Worm (Caenorhabditis elegans) whole organism, midembryonic: Measurements from ENCODE around the gene let-19.

Experiments used
- T22C8.4 ChIP-seq: fragments of 200-800 bp; sonication (Bioruptor generic); IDR thresholded peaks from 2 replicates; pipeline ENCODE4 v1.3.6; 2022; ENCODE audit warnings: missing genetic modification characterization, missing compliant biosample characterization
- cog-1 ChIP-seq: sonication (generic microtip); optimal IDR thresholded peaks from 2 replicates; lab custom pipeline; 2016; ENCODE audit warnings: missing genetic modification characterization, missing compliant biosample characterization
- flt-1 ChIP-seq: fragments of 200-800 bp; sonication (Bioruptor generic); IDR thresholded peaks from 2 replicates; pipeline ENCODE4 v1.3.6; 2022; ENCODE audit warnings: missing genetic modification characterization, missing compliant biosample characterization
- klf-2 ChIP-seq: fragments of 200-800 bp; sonication (Bioruptor generic); conservative IDR thresholded peaks from 2 replicates; pipeline ENCODE4 v1.3.6; 2022; ENCODE audit warnings: missing genetic modification reagents, missing genetic modification characterization, missing compliant biosample characterization
- med-1 ChIP-seq: sonication (generic microtip); optimal IDR thresholded peaks from 2 replicates; lab custom pipeline; 2017; ENCODE audit warnings: missing genetic modification characterization, mild to moderate bottlenecking, missing compliant biosample characterization, antibody characterized with exemption, missing genetic modification reagents; ENCODE audit not compliant: insufficient read depth
- ref-1 ChIP-seq: fragments of 200-800 bp; sonication (Bioruptor generic); conservative IDR thresholded peaks from 2 replicates; pipeline ENCODE4 v1.3.6; 2022; ENCODE audit warnings: missing genetic modification reagents, missing genetic modification characterization, missing compliant biosample characterization
- tab-1 ChIP-seq: fragments of 200-800 bp; sonication (Bioruptor generic); IDR thresholded peaks from 2 replicates; pipeline ENCODE4 v1.3.6; 2022; ENCODE audit warnings: missing genetic modification characterization, missing compliant biosample characterization
- ztf-23 ChIP-seq: fragments of 200-800 bp; sonication (Bioruptor generic); IDR thresholded peaks from 2 replicates; pipeline ENCODE4 v1.3.6; 2022; ENCODE audit warnings: missing genetic modification reagents, missing genetic modification characterization, missing compliant biosample characterization
- ztf-29 ChIP-seq: fragments of 200-800 bp; sonication (Bioruptor generic); IDR thresholded peaks from 2 replicates; pipeline ENCODE4 v1.3.6; 2022; ENCODE audit warnings: missing genetic modification reagents, missing genetic modification characterization, missing compliant biosample characterization

let-19 gene

ce11 chrII:8737456-8737855 is 33.3 kb upstream of the let-19 start, which contains the start of gene idpb-4:
TSS of gene idpb-4 (minus strand) at chrII:8737556.
- no peak for TF ChIP-seq tab-1 (GFP tag; lab: Robert Waterston, UW)
- no peak for TF ChIP-seq T22C8.4 (GFP tag; lab: Robert Waterston, UW)
- TF ChIP-seq med-1 = no peak
- TF ChIP-seq ztf-23 (GFP tag; lab: Robert Waterston, UW) = no peak
- TF ChIP-seq ztf-29 = no peak
- no peak for TF ChIP-seq ref-1 (GFP tag; lab: Robert Waterston, UW)
- no peak for TF ChIP-seq klf-2 (GFP tag; lab: Robert Waterston, UW)
- no peak for TF ChIP-seq cog-1
- no peak for TF ChIP-seq flt-1 (GFP tag; lab: Robert Waterston, UW)

ce11 chrII:8738244-8738643 is 32.5 kb upstream of the let-19 start:
- TF ChIP-seq cog-1 (no peak), ref-1 (GFP tag; lab: Robert Waterston, UW) (no peak), ztf-29 (no peak), klf-2 (GFP tag; lab: Robert Waterston, UW) (no peak), T22C8.4 (GFP tag; lab: Robert Waterston, UW) (no peak), ztf-23 (GFP tag; lab: Robert Waterston, UW) (no peak)

ce11 chrII:8738955-8739354 is 31.8 kb upstream of the let-19 start:
- TF ChIP-seq flt-1 (GFP tag; lab: Robert Waterston, UW) (no peak), T22C8.4 (GFP tag; lab: Robert Waterston, UW) (no peak), klf-2 (GFP tag; lab: Robert Waterston, UW) (no peak), ztf-23 (GFP tag; lab: Robert Waterston, UW) (no peak), ref-1 (GFP tag; lab: Robert Waterston, UW) (no peak)

- TF ChIP-seq T22C8.4 (GFP tag; lab: Robert Waterston, UW) (no peak), med-1 (no peak), ztf-29 (no peak), ref-1 (GFP tag; lab: Robert Waterston, UW) (no peak), klf-2 (GFP tag; lab: Robert Waterston, UW) (no peak), tab-1 (GFP tag; lab: Robert Waterston, UW) (no peak), cog-1 (no peak), ztf-23 (GFP tag; lab: Robert Waterston, UW) (no peak), flt-1 (GFP tag; lab: Robert Waterston, UW) (no peak)
Measured at ce11 chrII:8740326-8740949, 30.3 kb upstream of the let-19 start.

- TF ChIP-seq flt-1 (GFP tag; lab: Robert Waterston, UW) (no peak), ztf-23 (GFP tag; lab: Robert Waterston, UW) (no peak), ref-1 (GFP tag; lab: Robert Waterston, UW) (no peak), ztf-29 (no peak), cog-1 (no peak), tab-1 (GFP tag; lab: Robert Waterston, UW) (no peak), klf-2 (GFP tag; lab: Robert Waterston, UW) (no peak), med-1 (no peak), T22C8.4 (GFP tag; lab: Robert Waterston, UW) (no peak)
Measured at ce11 chrII:8741277-8741676, 29.5 kb upstream of the let-19 start.

ce11 chrII:8742006-8742847 is 28.5 kb upstream of the let-19 start:
- TF ChIP-seq klf-2 (GFP tag; lab: Robert Waterston, UW) (no peak), med-1 (no peak), T22C8.4 (GFP tag; lab: Robert Waterston, UW) (no peak), ztf-23 (GFP tag; lab: Robert Waterston, UW) (no peak), flt-1 (GFP tag; lab: Robert Waterston, UW) (no peak), cog-1 (no peak), ztf-29 (no peak), tab-1 (GFP tag; lab: Robert Waterston, UW) (no peak), ref-1 (GFP tag; lab: Robert Waterston, UW) (no peak)

ce11 chrII:8742972-8743371 is 27.8 kb upstream of the let-19 start:
- TF ChIP-seq flt-1 (GFP tag; lab: Robert Waterston, UW) (no peak), ztf-29 (no peak)

- TF ChIP-seq T22C8.4 (GFP tag; lab: Robert Waterston, UW) (0 out of 2 replicates have a peak, but pooled peaks have one; percentile 22), flt-1 (GFP tag; lab: Robert Waterston, UW) (no peak), ztf-23 (GFP tag; lab: Robert Waterston, UW) (no peak), tab-1 (GFP tag; lab: Robert Waterston, UW) (no peak)
Measured at ce11 chrII:8743379-8744173, 27.2 kb upstream of the let-19 start, which contains the start of gene mak-1. TSS of gene mak-1 (plus strand) at chrII:8744071.
